Worm (Caenorhabditis elegans): ENCODE results near the gene ccep-135.

The ccep-135 gene

DNA sequence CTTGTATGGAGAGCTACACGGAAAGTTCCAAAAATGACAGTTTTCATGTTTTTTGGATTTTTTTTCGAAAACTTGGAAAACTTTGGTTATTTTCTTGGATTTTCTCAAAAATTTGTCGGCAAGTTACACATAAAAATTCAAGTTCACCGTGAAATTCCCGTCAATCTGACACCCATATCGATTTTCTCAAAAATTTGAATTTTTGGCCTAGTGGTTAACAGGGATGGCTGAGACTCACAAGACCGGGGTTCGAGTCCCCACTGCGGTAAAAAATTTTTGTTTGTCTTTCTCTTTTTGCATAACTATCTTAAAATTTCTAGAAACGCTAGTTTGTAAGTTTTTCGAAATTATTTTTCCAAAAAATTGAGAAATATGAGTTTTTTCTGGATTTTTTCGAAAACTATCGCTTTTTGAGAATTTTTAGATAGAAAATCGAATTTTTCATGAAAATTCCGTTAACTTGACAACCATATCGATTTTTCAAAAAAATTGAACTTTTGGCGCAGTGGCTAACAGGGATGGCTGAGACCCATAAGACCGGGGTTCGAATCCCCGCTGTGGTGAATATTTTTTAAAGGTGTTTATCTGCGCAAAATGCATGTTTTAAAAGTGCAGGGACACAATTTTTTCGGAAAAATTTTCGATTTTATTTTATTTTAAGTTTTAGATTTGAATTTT is 9.1 kb downstream of the ccep-135 start (continued):
- no peak for TF ChIP-seq let-607 (tag; optimal IDR thresholded peaks at IDR 0.05)
- no peak for TF ChIP-seq F10E7.11 (tag; optimal IDR thresholded peaks at IDR 0.05)
- peak; percentile 72 for TF ChIP-seq tbp1 (GFP tag; optimal IDR thresholded peaks at IDR 0.05)
- no peak for TF ChIP-seq ZK185.1 (tag; optimal IDR thresholded peaks at IDR 0.05; ENCODE audit: poor library complexity, severe bottlenecking)
- no peak for TF ChIP-seq aptf-2 (GFP tag; conservative IDR thresholded peaks at IDR 0.05)
- no peak for TF ChIP-seq mel-28 (tag; optimal IDR thresholded peaks at IDR 0.05; ENCODE audit: borderline replicate concordance)
- TF ChIP-seq B0019.2 (GFP tag; conservative IDR thresholded peaks at IDR 0.05): no peak
- no peak for TF ChIP-seq unc-130 (GFP tag; optimal IDR thresholded peaks at IDR 0.05)
- TF ChIP-seq F52B5.7 (tag; optimal IDR thresholded peaks at IDR 0.05): no peak
- TF ChIP-seq madf-10 (tag; optimal IDR thresholded peaks at IDR 0.05): no peak
- no peak for TF ChIP-seq rec-8 (tag; optimal IDR thresholded peaks at IDR 0.05)
- TF ChIP-seq lin-54 (GFP tag; optimal IDR thresholded peaks at IDR 0.05): no peak
- no peak for TF ChIP-seq lsl-1 (GFP tag; optimal IDR thresholded peaks at IDR 0.05)
- no peak for TF ChIP-seq athp-1 (tag; optimal IDR thresholded peaks at IDR 0.05)
- no peak for TF ChIP-seq cebp-1 (GFP tag; IDR thresholded peaks at IDR 0.05)
- no peak for TF ChIP-seq cebp-1 (tag; optimal IDR thresholded peaks at IDR 0.05)
- peak; percentile 30 for TF ChIP-seq rpc-1 (optimal IDR thresholded peaks at IDR 0.05)
- TF ChIP-seq rpc-1 (tag; optimal IDR thresholded peaks at IDR 0.05): peak; percentile 51
- no peak for TF ChIP-seq ama-1 (optimal IDR thresholded peaks at IDR 0.05)
- TF ChIP-seq ama-1 (GFP tag; optimal IDR thresholded peaks at IDR 0.05): no peak
- no peak for TF ChIP-seq C17E4.6 (GFP tag; IDR thresholded peaks at IDR 0.05)
- no peak for TF ChIP-seq Y79H2A.3 (GFP tag; conservative IDR thresholded peaks at IDR 0.05)
- no peak for TF ChIP-seq attf-5 (GFP tag; optimal IDR thresholded peaks at IDR 0.05)
- TF ChIP-seq ekl-4 (GFP tag; IDR thresholded peaks at IDR 0.05): no peak
- no peak for TF ChIP-seq lin-40 (tag; optimal IDR thresholded peaks at IDR 0.05)
- TF ChIP-seq madf-6 (GFP tag; IDR thresholded peaks at IDR 0.05): no peak
- no peak for TF ChIP-seq F57C9.4 (tag; optimal IDR thresholded peaks at IDR 0.05)

- no peak for TF ChIP-seq rpc-1 (optimal IDR thresholded peaks at IDR 0.05)
- TF ChIP-seq rpc-1 (tag; optimal IDR thresholded peaks at IDR 0.05): peak; percentile 54
- 0 out of 2 replicates have a peak, but pooled peaks have one; percentile 34 for TF ChIP-seq pbrm-1 (GFP tag; IDR thresholded peaks at IDR 0.05)
- TF ChIP-seq ztf-3 (GFP tag; optimal IDR thresholded peaks at IDR 0.05): no peak
- no peak for TF ChIP-seq gei-17 (GFP tag; optimal IDR thresholded peaks at IDR 0.05)
- TF ChIP-seq tbp1 (GFP tag; optimal IDR thresholded peaks at IDR 0.05): peak; percentile 62
- TF ChIP-seq B0261.1 (tag; optimal IDR thresholded peaks at IDR 0.05): peak; percentile 16
Measured at ce11 chrIII:3103905-3104360, 12.3 kb downstream of the ccep-135 start, which contains the start of gene Y53G8B.2. Gene Y53G8B.2 (minus strand): TSS chrIII:3103955.

- TF ChIP-seq nhr-120 (GFP tag; IDR thresholded peaks at IDR 0.05) (no peak), ztf-18 (tag; optimal IDR thresholded peaks at IDR 0.05) (no peak), unc-62 (GFP tag; optimal IDR thresholded peaks at IDR 0.05) (no peak), egl-44 (GFP tag; IDR thresholded peaks at IDR 0.05) (no peak), Y79H2A.3 (GFP tag; conservative IDR thresholded peaks at IDR 0.05) (no peak), let-526 (GFP tag; IDR thresholded peaks at IDR 0.05) (no peak), ceh-91 (GFP tag; IDR thresholded peaks at IDR 0.05) (no peak), atf-7 (tag; optimal IDR thresholded peaks at IDR 0.05) (no peak), cebp-1 (GFP tag; IDR thresholded peaks at IDR 0.05) (no peak), cebp-1 (tag; optimal IDR thresholded peaks at IDR 0.05) (no peak), hmg-1.2 (GFP tag; IDR thresholded peaks at IDR 0.05) (no peak), pha-4 (tag; optimal IDR thresholded peaks at IDR 0.05) (no peak), B0261.1 (tag; optimal IDR thresholded peaks at IDR 0.05) (no peak), egrh-3 (GFP tag; IDR thresholded peaks at IDR 0.05) (no peak), mcd-1 (GFP tag; IDR thresholded peaks at IDR 0.05) (no peak)
Measured at ce11 chrIII:3104536-3104935, 12.9 kb downstream of the ccep-135 start.
